Worm (Caenorhabditis elegans) whole organism, late embryonic: ENCODE results near the gene K08D9.6.

Experiments
- C38D4.7 ChIP-seq: fragments of 200-800 bp; sonication (Bioruptor generic); optimal IDR thresholded peaks from 2 replicates; lab custom pipeline; 2018; ENCODE audit warnings: mild to moderate bottlenecking, missing genetic modification characterization, moderate library complexity, missing compliant biosample characterization
- K02D7.2 ChIP-seq: sonication (generic microtip); optimal IDR thresholded peaks from 2 replicates; lab custom pipeline; 2017; ENCODE audit warnings: mild to moderate bottlenecking, missing genetic modification characterization, missing compliant biosample characterization
- T23F11.4 ChIP-seq: fragments of 200-800 bp; sonication (Bioruptor generic); optimal IDR thresholded peaks from 2 replicates; lab custom pipeline; 2018; ENCODE audit warnings: mild to moderate bottlenecking, missing genetic modification characterization, missing compliant biosample characterization
- Y22D7AL.16 ChIP-seq: sonication (generic microtip); optimal IDR thresholded peaks from 2 replicates; lab custom pipeline; 2016; ENCODE audit warnings: missing genetic modification characterization, missing compliant biosample characterization
- ahr-1 ChIP-seq: sonication (generic microtip); optimal IDR thresholded peaks from 2 replicates; lab custom pipeline; 2016; ENCODE audit warnings: missing genetic modification characterization, missing compliant biosample characterization
- ama-1 ChIP-seq: fragments of 150-350 bp; optimal IDR thresholded peaks from 2 replicates; lab custom pipeline; 2014
- ceh-14 ChIP-seq: sonication (generic microtip); optimal IDR thresholded peaks from 2 replicates; lab custom pipeline; 2016; ENCODE audit warnings: missing genotype, missing genetic modification characterization, missing compliant biosample characterization
- ceh-19 ChIP-seq: fragments of 200-800 bp; sonication (Bioruptor generic); optimal IDR thresholded peaks from 2 replicates; lab custom pipeline; 2018; ENCODE audit warnings: mild to moderate bottlenecking, missing genetic modification characterization, missing compliant biosample characterization
- ceh-2 ChIP-seq: sonication (generic microtip); optimal IDR thresholded peaks from 2 replicates; lab custom pipeline; 2016; ENCODE audit warnings: missing genotype, missing genetic modification characterization, missing compliant biosample characterization
- ceh-22 ChIP-seq: sonication (generic microtip); optimal IDR thresholded peaks from 2 replicates; lab custom pipeline; 2017; ENCODE audit warnings: missing biosample characterization, missing genetic modification characterization
- ceh-30 ChIP-seq: fragments of 150-350 bp; optimal IDR thresholded peaks from 2 replicates; lab custom pipeline; 2014; ENCODE audit warnings: missing biosample characterization, missing genetic modification characterization
- ceh-34 ChIP-seq: sonication (generic microtip); optimal IDR thresholded peaks from 2 replicates; lab custom pipeline; 2016; ENCODE audit warnings: mild to moderate bottlenecking, missing genetic modification characterization, missing compliant biosample characterization
- ceh-45 ChIP-seq: fragments of 200-800 bp; sonication (Bioruptor generic); IDR thresholded peaks from 2 replicates; pipeline ENCODE4 v1.3.6; 2022; ENCODE audit warnings: missing genetic modification reagents, missing genetic modification characterization, missing compliant biosample characterization
- ceh-9 ChIP-seq: sonication (generic microtip); optimal IDR thresholded peaks from 2 replicates; lab custom pipeline; 2016; ENCODE audit warnings: mild to moderate bottlenecking, missing genetic modification characterization, inconsistent platforms, missing compliant biosample characterization
- che-1 ChIP-seq: sonication (generic microtip); optimal IDR thresholded peaks from 2 replicates; lab custom pipeline; 2016; ENCODE audit warnings: mild to moderate bottlenecking, missing genetic modification characterization, missing compliant biosample characterization
- dve-1 ChIP-seq: sonication (generic microtip); optimal IDR thresholded peaks from 2 replicates; lab custom pipeline; 2017; ENCODE audit warnings: antibody characterized with exemption, mild to moderate bottlenecking, missing genetic modification characterization, missing compliant biosample characterization
- eyg-1 ChIP-seq: sonication (generic microtip); optimal IDR thresholded peaks from 2 replicates; lab custom pipeline; 2016; ENCODE audit warnings: missing genotype, missing genetic modification characterization, missing compliant biosample characterization
- fax-1 ChIP-seq: sonication (generic microtip); optimal IDR thresholded peaks from 2 replicates; lab custom pipeline; 2016; ENCODE audit warnings: missing genotype, missing genetic modification characterization, missing compliant biosample characterization
- fkh-6 ChIP-seq: sonication (generic microtip); optimal IDR thresholded peaks from 2 replicates; lab custom pipeline; 2016; ENCODE audit warnings: missing genetic modification characterization, missing compliant biosample characterization
- hlh-13 ChIP-seq: fragments of 200-800 bp; sonication (Bioruptor generic); optimal IDR thresholded peaks from 2 replicates; lab custom pipeline; 2018; ENCODE audit warnings: mild to moderate bottlenecking, missing genetic modification characterization, missing compliant biosample characterization
- hlh-15 ChIP-seq: sonication (generic microtip); optimal IDR thresholded peaks from 2 replicates; lab custom pipeline; 2016; ENCODE audit warnings: missing genetic modification characterization, missing compliant biosample characterization
- hlh-30 ChIP-seq: sonication (generic microtip); optimal IDR thresholded peaks from 2 replicates; lab custom pipeline; 2017; ENCODE audit warnings: antibody characterized with exemption, missing genetic modification characterization, missing compliant biosample characterization; ENCODE audit not compliant: insufficient read depth
- hlh-6 ChIP-seq: sonication (generic microtip); optimal IDR thresholded peaks from 2 replicates; lab custom pipeline; 2016; ENCODE audit warnings: missing genotype, missing genetic modification characterization, missing compliant biosample characterization
- hlh-8 ChIP-seq: sonication (generic microtip); optimal IDR thresholded peaks from 2 replicates; lab custom pipeline; 2016; ENCODE audit warnings: missing genotype, missing genetic modification characterization, missing compliant biosample characterization
- lim-6 ChIP-seq: sonication (generic microtip); optimal IDR thresholded peaks from 2 replicates; lab custom pipeline; 2016; ENCODE audit warnings: missing genetic modification characterization, missing compliant biosample characterization
- lin-11 ChIP-seq: fragments of 200-800 bp; sonication (Bioruptor generic); optimal IDR thresholded peaks from 2 replicates; lab custom pipeline; 2018; ENCODE audit warnings: mild to moderate bottlenecking, missing genetic modification characterization, missing compliant biosample characterization
- mec-3 ChIP-seq: sonication (generic microtip); optimal IDR thresholded peaks from 2 replicates; lab custom pipeline; 2016; ENCODE audit warnings: borderline replicate concordance, missing genetic modification characterization, missing compliant biosample characterization
- nhr-11 ChIP-seq: fragments of 150-350 bp; optimal IDR thresholded peaks from 2 replicates; lab custom pipeline; 2014; ENCODE audit warnings: missing biosample characterization, missing genetic modification characterization
- nhr-232 ChIP-seq: sonication (generic microtip); optimal IDR thresholded peaks from 2 replicates; lab custom pipeline; 2016; ENCODE audit warnings: missing genetic modification characterization, missing compliant biosample characterization
- npax-4 ChIP-seq: sonication (generic microtip); optimal IDR thresholded peaks from 2 replicates; lab custom pipeline; 2016; ENCODE audit warnings: missing genetic modification characterization, missing compliant biosample characterization
- odd-2 ChIP-seq: sonication (generic microtip); optimal IDR thresholded peaks from 2 replicates; lab custom pipeline; 2017; ENCODE audit warnings: antibody characterized with exemption, mild to moderate bottlenecking, missing genetic modification characterization, missing compliant biosample characterization
- pag-3 ChIP-seq: sonication (generic microtip); optimal IDR thresholded peaks from 2 replicates; lab custom pipeline; 2016; ENCODE audit warnings: missing compliant biosample characterization, missing genetic modification characterization, borderline replicate concordance
- pha-2 ChIP-seq: sonication (generic microtip); optimal IDR thresholded peaks from 2 replicates; lab custom pipeline; 2017; ENCODE audit warnings: mild to moderate bottlenecking, missing genetic modification characterization, missing compliant biosample characterization
- pqm-1 ChIP-seq: sonication (generic microtip); optimal IDR thresholded peaks from 2 replicates; lab custom pipeline; 2016; ENCODE audit warnings: missing genetic modification characterization, missing compliant biosample characterization
- pros-1 ChIP-seq: fragments of 150-350 bp; optimal IDR thresholded peaks from 2 replicates; lab custom pipeline; 2014; ENCODE audit warnings: missing biosample characterization, missing genetic modification reagents, missing genetic modification characterization
- ref-2 ChIP-seq: sonication (generic microtip); optimal IDR thresholded peaks from 2 replicates; lab custom pipeline; 2016; ENCODE audit warnings: missing genetic modification characterization, missing compliant biosample characterization
- rnt-1 ChIP-seq: sonication (generic microtip); optimal IDR thresholded peaks from 2 replicates; lab custom pipeline; 2016; ENCODE audit warnings: missing genetic modification characterization, missing compliant biosample characterization
- sox-4 ChIP-seq: sonication (generic microtip); optimal IDR thresholded peaks from 2 replicates; lab custom pipeline; 2017; ENCODE audit warnings: mild to moderate bottlenecking, missing genetic modification characterization, inconsistent platforms, missing compliant biosample characterization
- syd-9 ChIP-seq: sonication (generic microtip); optimal IDR thresholded peaks from 2 replicates; lab custom pipeline; 2016; ENCODE audit warnings: mild to moderate bottlenecking, missing genetic modification characterization, moderate library complexity, missing compliant biosample characterization
- tbx-2 ChIP-seq: sonication (generic microtip); optimal IDR thresholded peaks from 2 replicates; lab custom pipeline; 2016; ENCODE audit warnings: missing genetic modification characterization, missing compliant biosample characterization
- tbx-7 ChIP-seq: sonication (generic microtip); optimal IDR thresholded peaks from 2 replicates; lab custom pipeline; 2016; ENCODE audit warnings: missing genotype, missing genetic modification characterization, missing compliant biosample characterization
- unc-42 ChIP-seq: sonication (generic microtip); optimal IDR thresholded peaks from 2 replicates; lab custom pipeline; 2016; ENCODE audit warnings: missing genotype, missing genetic modification characterization, missing compliant biosample characterization
- unc-86 ChIP-seq: sonication (generic microtip); optimal IDR thresholded peaks from 2 replicates; lab custom pipeline; 2016; ENCODE audit warnings: missing genetic modification characterization, missing compliant biosample characterization
- zip-5 ChIP-seq: sonication (generic microtip); optimal IDR thresholded peaks from 2 replicates; lab custom pipeline; 2016; ENCODE audit warnings: missing genetic modification characterization, missing compliant biosample characterization

Gene K08D9.6

ce11 chrV:3256809-3257208, 22.0 kb upstream of the K08D9.6 start:
- TF ChIP-seq K02D7.2 (tag; lab: Kevin White, UChicago): no peak
- peak; percentile 30 for TF ChIP-seq hlh-8 (tag; lab: Kevin White, UChicago)
- no peak for TF ChIP-seq pros-1 (tag; lab: Kevin White, UChicago)
- no peak for TF ChIP-seq unc-42 (tag; lab: Kevin White, UChicago)
- no peak for TF ChIP-seq eyg-1 (tag; lab: Kevin White, UChicago)
- TF ChIP-seq tbx-7 (tag; lab: Kevin White, UChicago): no peak
- peak; percentile 37 for TF ChIP-seq hlh-30

- TF ChIP-seq lim-6 (no peak), fkh-6 (no peak), ref-2 (tag; lab: Kevin White, UChicago) (no peak)
Measured at ce11 chrV:3256051-3256450, 21.3 kb upstream of the K08D9.6 start, which contains the start of gene srt-63. Gene srt-63, minus strand, starts transcription at chrV:3256151.

ce11 chrV:3250153-3250552, 15.4 kb upstream of the K08D9.6 start, which contains the start of gene T28A11.13:
Gene T28A11.13, minus strand, starts transcription at chrV:3250253.
- no peak for TF ChIP-seq ceh-22 (tag; lab: Kevin White, UChicago)

ce11 chrV:3247515-3247914, 12.7 kb upstream of the K08D9.6 start, which contains the start of gene srj-8:
Gene srj-8, plus strand, starts transcription at chrV:3247815.
- TF ChIP-seq pqm-1 (tag; lab: Kevin White, UChicago) (no peak), pag-3 (tag; lab: Kevin White, UChicago) (no peak), mec-3 (no peak), ceh-14 (no peak), sox-4 (tag; lab: Kevin White, UChicago) (no peak), Y22D7AL.16 (no peak), zip-5 (tag; lab: Kevin White, UChicago) (no peak)
- TF ChIP-seq, all 69 proteins: peak for 0

ce11 chrV:3244703-3245102, 9.9 kb upstream of the K08D9.6 start, which contains the start of gene srj-7:
Gene srj-7, plus strand, starts transcription at chrV:3245003.
- TF ChIP-seq ceh-2 (tag; lab: Kevin White, UChicago) (no peak), nhr-232 (tag; lab: Kevin White, UChicago) (no peak), eyg-1 (tag; lab: Kevin White, UChicago) (no peak), hlh-6 (tag; lab: Kevin White, UChicago) (no peak), hlh-8 (tag; lab: Kevin White, UChicago) (no peak), pha-2 (tag; lab: Kevin White, UChicago) (no peak), unc-86 (tag; lab: Kevin White, UChicago) (no peak), ceh-34 (no peak), fax-1 (no peak), ceh-19 (GFP tag; lab: Kevin White, UChicago) (no peak), ahr-1 (tag; lab: Kevin White, UChicago) (no peak), sox-4 (tag; lab: Kevin White, UChicago) (no peak), lim-6 (no peak), ceh-9 (tag; lab: Kevin White, UChicago) (no peak), rnt-1 (no peak), hlh-13 (no peak), ceh-45 (GFP tag; lab: Robert Waterston, UW) (no peak), ama-1 (lab: Kevin White, UChicago) (no peak), tbx-2 (no peak)

- no peak for TF ChIP-seq T23F11.4 (GFP tag; lab: Kevin White, UChicago)
- no peak for TF ChIP-seq npax-4 (tag; lab: Kevin White, UChicago)
- TF ChIP-seq nhr-11 (tag; lab: Kevin White, UChicago): no peak
- no peak for TF ChIP-seq syd-9 (tag; lab: Kevin White, UChicago)
- TF ChIP-seq hlh-30: no peak
- no peak for TF ChIP-seq C38D4.7
- TF ChIP-seq ceh-30 (tag; lab: Kevin White, UChicago): no peak
- no peak for TF ChIP-seq pros-1 (tag; lab: Kevin White, UChicago)
- no peak for TF ChIP-seq ceh-34
- no peak for TF ChIP-seq dve-1
- TF ChIP-seq ama-1 (lab: Kevin White, UChicago): no peak
- TF ChIP-seq tbx-7 (tag; lab: Kevin White, UChicago): no peak
- TF ChIP-seq lin-11 (tag; lab: Kevin White, UChicago): no peak
- TF ChIP-seq pha-2 (tag; lab: Kevin White, UChicago): no peak
- TF ChIP-seq hlh-15 (tag; lab: Kevin White, UChicago): no peak
- no peak for TF ChIP-seq che-1
- no peak for TF ChIP-seq ceh-19 (GFP tag; lab: Kevin White, UChicago)
- no peak for TF ChIP-seq odd-2 (tag; lab: Kevin White, UChicago)
Measured at ce11 chrV:3242984-3243383, 8.2 kb upstream of the K08D9.6 start, which contains the start of gene gst-23. Gene gst-23, plus strand, starts transcription at chrV:3243284.
